Fruit fly (Drosophila melanogaster) whole organism, embryonic: ENCODE data around the gene pyd.
A peak's percentile ranks its signal among the peaks of the same experiment; 100 is the strongest.

ENCODE experiments used
- B-H1 ChIP-seq: fragments of 200-800 bp; sonication (Bioruptor generic); IDR thresholded peaks from 3 replicates; pipeline ENCODE4 v1.3.6; 2022; ENCODE audit warnings: missing biosample characterization, missing genetic modification characterization
- CG10366 ChIP-seq: fragments of 200-800 bp; sonication (Bioruptor generic); IDR thresholded peaks from 2 replicates; pipeline ENCODE4 v1.3.6; 2022; ENCODE audit warnings: missing biosample characterization, missing genetic modification characterization
- CG14667 ChIP-seq: fragments of 200-800 bp; sonication (Bioruptor generic); IDR thresholded peaks from 2 replicates; pipeline ENCODE4 v1.3.6; 2022; ENCODE audit warnings: missing biosample characterization, missing genetic modification characterization
- CG15479 ChIP-seq: fragments of 200-800 bp; sonication (Bioruptor generic); optimal IDR thresholded peaks from 3 replicates; lab custom pipeline; 2019; ENCODE audit warnings: missing biosample characterization, mild to moderate bottlenecking, missing genetic modification characterization, moderate library complexity
- CG15514 ChIP-seq: fragments of 200-800 bp; sonication (Bioruptor generic); optimal IDR thresholded peaks from 3 replicates; lab custom pipeline; 2017; ENCODE audit warnings: missing biosample characterization, missing genetic modification characterization, mild to moderate bottlenecking, moderate library complexity, missing genetic modification reagents
- CG18599 ChIP-seq: fragments of 200-800 bp; sonication (Bioruptor generic); optimal IDR thresholded peaks from 3 replicates; lab custom pipeline; 2017; ENCODE audit warnings: missing biosample characterization, missing genetic modification characterization, mild to moderate bottlenecking, moderate library complexity, missing genetic modification reagents
- CG18619 ChIP-seq: fragments of 200-800 bp; sonication (Bioruptor generic); optimal IDR thresholded peaks from 3 replicates; lab custom pipeline; 2017; ENCODE audit warnings: missing biosample characterization, mild to moderate bottlenecking, missing genetic modification characterization
- CG3163 ChIP-seq: fragments of 200-800 bp; sonication (Bioruptor generic); optimal IDR thresholded peaks from 3 replicates; lab custom pipeline; 2016; ENCODE audit warnings: missing biosample characterization, missing genetic modification characterization
- CG4617 ChIP-seq: fragments of 200-800 bp; sonication (Bioruptor generic); optimal IDR thresholded peaks from 3 replicates; lab custom pipeline; 2016; ENCODE audit warnings: missing biosample characterization, missing genetic modification characterization, borderline replicate concordance
- CG6654 ChIP-seq: fragments of 200-800 bp; sonication (Bioruptor generic); optimal IDR thresholded peaks from 2 replicates; lab custom pipeline; 2017; ENCODE audit warnings: missing biosample characterization, mild to moderate bottlenecking, missing genetic modification characterization
- CG6689 ChIP-seq: fragments of 200-800 bp; sonication (Bioruptor generic); IDR thresholded peaks from 2 replicates; pipeline ENCODE4 v1.3.6; 2022; ENCODE audit warnings: missing biosample characterization, missing genetic modification characterization
- CG7357 ChIP-seq: fragments of 200-800 bp; sonication (Bioruptor generic); IDR thresholded peaks from 3 replicates; pipeline ENCODE4 v1.3.6; 2022; ENCODE audit warnings: missing biosample characterization, missing genetic modification characterization
- CG8359 ChIP-seq: fragments of 200-800 bp; sonication (Bioruptor generic); optimal IDR thresholded peaks from 2 replicates; lab custom pipeline; 2017; ENCODE audit warnings: missing biosample characterization, mild to moderate bottlenecking, missing genetic modification characterization, borderline replicate concordance
- CG8388 ChIP-seq: fragments of 200-800 bp; sonication (Bioruptor generic); optimal IDR thresholded peaks from 2 replicates; lab custom pipeline; 2019; ENCODE audit warnings: missing biosample characterization, mild to moderate bottlenecking, missing genetic modification characterization, moderate library complexity
- CG9727 ChIP-seq: fragments of 200-800 bp; sonication (Bioruptor generic); optimal IDR thresholded peaks from 3 replicates; lab custom pipeline; 2017; ENCODE audit warnings: missing biosample characterization, mild to moderate bottlenecking, missing genetic modification characterization
- Dip3 ChIP-seq: fragments of 200-800 bp; sonication (Bioruptor generic); optimal IDR thresholded peaks from 3 replicates; lab custom pipeline; 2016; ENCODE audit warnings: missing biosample characterization, missing genetic modification characterization
- Drgx ChIP-seq: fragments of 200-800 bp; sonication (Bioruptor generic); IDR thresholded peaks from 2 replicates; pipeline ENCODE4 v1.3.6; 2022; ENCODE audit warnings: missing biosample characterization, missing genetic modification characterization
- GATAe ChIP-seq: fragments of 200-800 bp; sonication (Bioruptor generic); conservative IDR thresholded peaks from 2 replicates; pipeline ENCODE4 v1.3.6; 2022; ENCODE audit warnings: missing biosample characterization, missing genetic modification characterization
- Med ChIP-seq: fragments of 200-800 bp; sonication (Bioruptor generic); peaks from one replicate; lab custom pipeline; 2016; ENCODE audit warnings: missing biosample characterization, missing genetic modification characterization, mild to moderate bottlenecking, inconsistent platforms, moderate library complexity
- Neu2 ChIP-seq: fragments of 200-800 bp; sonication (Bioruptor generic); optimal IDR thresholded peaks from 3 replicates; lab custom pipeline; 2016; ENCODE audit warnings: missing biosample characterization, missing genetic modification characterization, borderline replicate concordance
- Opbp ChIP-seq: fragments of 200-800 bp; sonication (Bioruptor generic); IDR thresholded peaks from 3 replicates; pipeline ENCODE4 v1.3.6; 2022; ENCODE audit warnings: missing biosample characterization, missing genetic modification characterization; ENCODE audit not compliant: partially characterized antibody
- Ptx1 ChIP-seq: fragments of 200-800 bp; sonication (Bioruptor generic); IDR thresholded peaks from 2 replicates; pipeline ENCODE4 v1.3.6; 2022; ENCODE audit warnings: missing biosample characterization, missing genetic modification characterization
- Sox102F ChIP-seq: fragments of 200-800 bp; sonication (Bioruptor generic); optimal IDR thresholded peaks from 2 replicates; lab custom pipeline; 2018; ENCODE audit warnings: missing biosample characterization, mild to moderate bottlenecking, missing genetic modification characterization, moderate library complexity
- Ssrp ChIP-seq: fragments of 200-800 bp; sonication (Bioruptor generic); optimal IDR thresholded peaks from 2 replicates; lab custom pipeline; 2018; ENCODE audit warnings: missing biosample characterization, mild to moderate bottlenecking, missing genetic modification characterization, moderate library complexity
- bigmax ChIP-seq: fragments of 200-800 bp; sonication (Bioruptor generic); optimal IDR thresholded peaks from 2 replicates; lab custom pipeline; 2018; ENCODE audit warnings: missing biosample characterization, mild to moderate bottlenecking, missing genetic modification characterization
- btn ChIP-seq: fragments of 200-800 bp; sonication (Bioruptor generic); optimal IDR thresholded peaks from 2 replicates; lab custom pipeline; 2016; ENCODE audit warnings: missing biosample characterization, missing genetic modification characterization
- crol ChIP-seq: fragments of 200-800 bp; sonication (Bioruptor generic); IDR thresholded peaks from 2 replicates; pipeline ENCODE4 v1.3.6; 2022; ENCODE audit warnings: missing biosample characterization, missing genetic modification characterization
- dpn ChIP-seq, 2 experiments: fragments of 200-800 bp; sonication (Bioruptor generic); optimal IDR thresholded peaks; 3 replicates each; lab custom pipeline; 2016; ENCODE audit warnings: missing biosample characterization in 2 of 2, missing genetic modification characterization in 2 of 2
- en ChIP-seq: fragments of 200-800 bp; sonication (Bioruptor generic); optimal IDR thresholded peaks from 2 replicates; lab custom pipeline; 2016; ENCODE audit warnings: missing biosample characterization, missing genetic modification characterization
- eyg ChIP-seq: fragments of 200-800 bp; sonication (Bioruptor generic); optimal IDR thresholded peaks from 3 replicates; lab custom pipeline; 2016; ENCODE audit warnings: missing biosample characterization, missing genetic modification characterization
- fu2 ChIP-seq: fragments of 200-800 bp; sonication (Bioruptor generic); optimal IDR thresholded peaks from 2 replicates; lab custom pipeline; 2016; ENCODE audit warnings: missing biosample characterization, missing genetic modification characterization
- gcm ChIP-seq: fragments of 200-800 bp; sonication (Bioruptor generic); optimal IDR thresholded peaks from 2 replicates; lab custom pipeline; 2019; ENCODE audit warnings: missing biosample characterization, mild to moderate bottlenecking, missing genetic modification characterization, moderate library complexity
- gem ChIP-seq: fragments of 200-800 bp; sonication (Bioruptor generic); optimal IDR thresholded peaks from 2 replicates; lab custom pipeline; 2019; ENCODE audit warnings: missing biosample characterization, mild to moderate bottlenecking, missing genetic modification characterization, moderate library complexity
- grau ChIP-seq: fragments of 200-800 bp; optimal IDR thresholded peaks from 3 replicates; lab custom pipeline; 2019; ENCODE audit warnings: missing biosample characterization, mild to moderate bottlenecking, missing genetic modification characterization, moderate library complexity
- gsb-n ChIP-seq: fragments of 200-800 bp; sonication (Bioruptor generic); optimal IDR thresholded peaks from 3 replicates; lab custom pipeline; 2018; ENCODE audit warnings: missing biosample characterization, mild to moderate bottlenecking, missing genetic modification characterization
- jigr1 ChIP-seq: fragments of 200-800 bp; sonication (Bioruptor generic); IDR thresholded peaks from 3 replicates; pipeline ENCODE4 v1.3.6; 2022; ENCODE audit warnings: missing biosample characterization, missing genetic modification characterization
- mld ChIP-seq: fragments of 200-800 bp; sonication (Bioruptor generic); IDR thresholded peaks from 3 replicates; pipeline ENCODE4 v1.3.6; 2022; ENCODE audit warnings: missing biosample characterization, missing genetic modification characterization; ENCODE audit not compliant: partially characterized antibody
- nmo ChIP-seq: fragments of 200-800 bp; sonication (Bioruptor generic); optimal IDR thresholded peaks from 2 replicates; lab custom pipeline; 2018; ENCODE audit warnings: missing biosample characterization, mild to moderate bottlenecking, missing genetic modification characterization, moderate library complexity
- p53 ChIP-seq: fragments of 200-800 bp; sonication (Bioruptor generic); optimal IDR thresholded peaks from 2 replicates; lab custom pipeline; 2016; ENCODE audit warnings: missing biosample characterization, missing genetic modification characterization
- pita ChIP-seq: fragments of 200-800 bp; sonication (Bioruptor generic); optimal IDR thresholded peaks from 2 replicates; lab custom pipeline; 2017; ENCODE audit warnings: missing biosample characterization, mild to moderate bottlenecking, missing genetic modification characterization
- pros ChIP-seq: fragments of 200-800 bp; sonication (Bioruptor generic); optimal IDR thresholded peaks from 3 replicates; lab custom pipeline; 2019; ENCODE audit warnings: missing biosample characterization, mild to moderate bottlenecking, missing genetic modification characterization, moderate library complexity
- salm ChIP-seq: fragments of 200-800 bp; sonication (Bioruptor generic); optimal IDR thresholded peaks from 2 replicates; lab custom pipeline; 2018; ENCODE audit warnings: missing biosample characterization, mild to moderate bottlenecking, missing genetic modification characterization
- sc ChIP-seq, 3 experiments: fragments of >200 bp in 2 of 3; fragments of 200-800 bp in 1 of 3; sonication (Bioruptor generic) in 1 of 3; optimal IDR thresholded peaks; 2 replicates in 2 of 3; 3 replicates in 1 of 3; lab custom pipeline; 2017; ENCODE audit warnings: mild to moderate bottlenecking in 1 of 3, missing biosample characterization in 1 of 3, missing genetic modification characterization in 1 of 3, missing genetic modification reagents in 1 of 3
- sens ChIP-seq: fragments of 200-800 bp; sonication (Bioruptor generic); peaks from one replicate; lab custom pipeline; 2016; ENCODE audit warnings: missing biosample characterization, missing genetic modification characterization
- sima ChIP-seq: fragments of 200-800 bp; sonication (Bioruptor generic); optimal IDR thresholded peaks from 2 replicates; lab custom pipeline; 2016; ENCODE audit warnings: missing biosample characterization, missing genetic modification characterization
- sisA ChIP-seq: fragments of 200-800 bp; sonication (Bioruptor generic); IDR thresholded peaks from 2 replicates; pipeline ENCODE4 v1.3.6; 2022; ENCODE audit warnings: missing biosample characterization, missing genetic modification characterization
- toy ChIP-seq: fragments of 200-800 bp; sonication (Bioruptor generic); IDR thresholded peaks from 2 replicates; pipeline ENCODE4 v1.3.6; 2022; ENCODE audit warnings: missing biosample characterization, missing genetic modification characterization
- usp ChIP-seq: fragments of >200 bp; optimal IDR thresholded peaks from 2 replicates; lab custom pipeline; 2017; ENCODE audit warnings: missing biosample characterization, missing genetic modification characterization
- wek ChIP-seq: fragments of 200-800 bp; sonication (Bioruptor generic); optimal IDR thresholded peaks from 3 replicates; lab custom pipeline; 2018; ENCODE audit warnings: missing biosample characterization, mild to moderate bottlenecking, missing genetic modification characterization, moderate library complexity

The pyd gene

dm6 chr3R:8848190-8848589 lies 83.5 kb downstream of the pyd start (continued):
- TF ChIP-seq en (GFP tag; lab: Kevin White, UChicago) (no peak), CG6654 (no peak), p53 (peak; percentile 89), CG18619 (GFP tag; lab: Kevin White, UChicago) (no peak), CG3163 (GFP tag; lab: Kevin White, UChicago) (peak; percentile 37), gsb-n (tag; lab: Kevin White, UChicago) (peak; percentile 51), CG15514 (GFP tag; lab: Kevin White, UChicago) (no peak), crol (GFP tag; lab: Robert Waterston, UW) (peak; percentile 87)

- TF ChIP-seq sima (no peak), CG15479 (GFP tag; lab: Kevin White, UChicago) (no peak), CG6689 (GFP tag; lab: Robert Waterston, UW) (no peak), Dip3 (GFP tag; lab: Kevin White, UChicago) (no peak), CG4617 (GFP tag; lab: Kevin White, UChicago) (no peak), fu2 (no peak), B-H1 (no peak), CG10366 (no peak), CG7357 (GFP tag; lab: Robert Waterston, UW) (no peak), dpn (GFP tag; optimal IDR thresholded peaks at IDR 0.05; lab: Kevin White, UChicago) (no peak), Ptx1 (GFP tag; lab: Robert Waterston, UW) (0 out of 2 replicates have a peak, but pooled peaks have one; percentile 18), Opbp (GFP tag; lab: Robert Waterston, UW) (no peak), nmo (GFP tag; lab: Kevin White, UChicago) (no peak), Sox102F (GFP tag; lab: Kevin White, UChicago) (peak; percentile 15), wek (GFP tag; lab: Kevin White, UChicago) (no peak), GATAe (GFP tag; lab: Robert Waterston, UW) (no peak), eyg (GFP tag; lab: Kevin White, UChicago) (no peak), Drgx (GFP tag; lab: Robert Waterston, UW) (peak; percentile 31; the same call in 1 of the 2 replicates), CG18599 (GFP tag; lab: Kevin White, UChicago) (no peak), btn (GFP tag; lab: Kevin White, UChicago) (no peak), Neu2 (GFP tag; lab: Kevin White, UChicago) (no peak), CG8359 (GFP tag; lab: Kevin White, UChicago) (no peak), CG8388 (GFP tag; lab: Kevin White, UChicago) (no peak), usp (GFP tag; lab: Kevin White, UChicago) (no peak), sens (peak; percentile 36), bigmax (no peak), pita (no peak), Med (no peak), grau (tag; lab: Kevin White, UChicago) (peak; percentile 66), salm (no peak), sisA (GFP tag; lab: Robert Waterston, UW) (0 out of 2 replicates have a peak, but pooled peaks have one; percentile 9), mld (GFP tag; lab: Robert Waterston, UW) (no peak), pros (GFP tag; lab: Kevin White, UChicago) (no peak), CG9727 (GFP tag; lab: Kevin White, UChicago) (no peak), sc (optimal IDR thresholded peaks at IDR 0.05; lab: Kevin White, UChicago) (no peak), sc (GFP tag; optimal IDR thresholded peaks at IDR 0.05; lab: Kevin White, UChicago) (no peak), toy (GFP tag; lab: Robert Waterston, UW) (no peak), gem (tag; lab: Kevin White, UChicago) (peak; percentile 24), jigr1 (no peak), CG14667 (GFP tag; lab: Robert Waterston, UW) (no peak), gcm (GFP tag; lab: Kevin White, UChicago) (no peak), Ssrp (tag; lab: Kevin White, UChicago) (peak; percentile 6)
Observed at dm6 chr3R:8847096-8847639, 84.5 kb downstream of the pyd start.
